Fruit fly (Drosophila melanogaster): ENCODE measurements around the gene Snmp1.

Gene Snmp1

dm6 chr3R:21184373-21185132 lies 16.5 kb upstream of the Snmp1 start (continued):
- TF ChIP-seq ara (GFP tag; IDR thresholded peaks at IDR 0.05) (peak; percentile 66), CG32772 (GFP tag; IDR thresholded peaks at IDR 0.05) (0 out of 2 replicates have a peak, but pooled peaks have one; percentile 38), CG6272 (GFP tag; IDR thresholded peaks at IDR 0.05) (no peak; the same call in 1 of the 2 replicates), CG3995 (GFP tag; optimal IDR thresholded peaks at IDR 0.05) (no peak), CG12942 (GFP tag; optimal IDR thresholded peaks at IDR 0.05) (peak; percentile 40), HmgZ (tag; optimal IDR thresholded peaks at IDR 0.05) (peak; percentile 83), exex (tag; optimal IDR thresholded peaks at IDR 0.05) (peak; percentile 6), CG7987 (GFP tag; optimal IDR thresholded peaks at IDR 0.05) (peak; percentile 83), gsb-n (tag; optimal IDR thresholded peaks at IDR 0.05) (peak; percentile 12), CG4360 (GFP tag; IDR thresholded peaks at IDR 0.05) (no peak), CG9437 (GFP tag; optimal IDR thresholded peaks at IDR 0.05) (peak; percentile 64), CG14710 (tag; optimal IDR thresholded peaks at IDR 0.05) (peak; percentile 55), CG8765 (GFP tag; IDR thresholded peaks at IDR 0.05) (peak; percentile 69), CG5180 (GFP tag; optimal IDR thresholded peaks at IDR 0.05) (peak; percentile 59), kni (GFP tag; optimal IDR thresholded peaks at IDR 0.05) (peak; percentile 28), en (GFP tag; optimal IDR thresholded peaks at IDR 0.05) (peak; percentile 60), unc-4 (GFP tag; IDR thresholded peaks at IDR 0.05; ENCODE audit: partially characterized antibody) (no peak), CG10321 (GFP tag; IDR thresholded peaks at IDR 0.05) (peak; percentile 28; the same call in 1 of the 2 replicates), CG10147 (GFP tag; optimal IDR thresholded peaks at IDR 0.05) (peak; percentile 65), CG8388 (GFP tag; optimal IDR thresholded peaks at IDR 0.05) (peak; percentile 26), Fer2 (tag; optimal IDR thresholded peaks at IDR 0.05) (peak; percentile 28), CG18599 (GFP tag; optimal IDR thresholded peaks at IDR 0.05) (peak; percentile 1), dati (GFP tag; IDR thresholded peaks at IDR 0.05) (0 out of 2 replicates have a peak, but pooled peaks have one; percentile 27), CG32767 (GFP tag; IDR thresholded peaks at IDR 0.05) (no peak), Ets97D (GFP tag; optimal IDR thresholded peaks at IDR 0.05) (peak; percentile 63), CG4730 (GFP tag; IDR thresholded peaks at IDR 0.05) (no peak), ato (GFP tag; IDR thresholded peaks at IDR 0.05; ENCODE audit: partially characterized antibody) (0 out of 2 replicates have a peak, but pooled peaks have one; percentile 34), CG14014 (GFP tag; IDR thresholded peaks at IDR 0.05) (peak; percentile 66), Kr (GFP tag; optimal IDR thresholded peaks at IDR 0.05) (no peak), hb (GFP tag; IDR thresholded peaks at IDR 0.05; ENCODE audit: partially characterized antibody) (no peak), Ptx1 (GFP tag; IDR thresholded peaks at IDR 0.05) (peak; percentile 72), CG2116 (GFP tag; optimal IDR thresholded peaks at IDR 0.05) (peak; percentile 37), Lhr (GFP tag; optimal IDR thresholded peaks at IDR 0.05) (peak; percentile 87), salm (tag; optimal IDR thresholded peaks at IDR 0.05) (no peak), inv (GFP tag; IDR thresholded peaks at IDR 0.05; ENCODE audit: partially characterized antibody) (no peak; the same call in 1 of the 2 replicates), CG12299 (tag; optimal IDR thresholded peaks at IDR 0.05) (no peak), Bdp1 (GFP tag; optimal IDR thresholded peaks at IDR 0.05) (peak; percentile 82), CG15601 (tag; optimal IDR thresholded peaks at IDR 0.05) (peak; percentile 71), Asciz (GFP tag; optimal IDR thresholded peaks at IDR 0.05) (peak; percentile 53), GATAe (GFP tag; conservative IDR thresholded peaks at IDR 0.05) (0 out of 2 replicates have a peak, but pooled peaks have one; percentile 11), Lim3 (GFP tag; IDR thresholded peaks at IDR 0.05) (no peak), CG13287 (GFP tag; IDR thresholded peaks at IDR 0.05; ENCODE audit: partially characterized antibody) (peak; percentile 41; the same call in 1 of the 2 replicates), grn (GFP tag; optimal IDR thresholded peaks at IDR 0.05) (peak; percentile 11), seq (GFP tag; IDR thresholded peaks at IDR 0.05) (peak; percentile 50; the same call in 1 of the 2 replicates), dm (GFP tag; optimal IDR thresholded peaks at IDR 0.05) (peak; percentile 66), psq (GFP tag; optimal IDR thresholded peaks at IDR 0.05) (peak; percentile 68), Nf-YB (GFP tag; optimal IDR thresholded peaks at IDR 0.05) (peak; percentile 31), CG8359 (GFP tag; optimal IDR thresholded peaks at IDR 0.05; ENCODE audit: borderline replicate concordance) (peak; percentile 54)
